Worm (Caenorhabditis elegans): ENCODE measurements around the gene zip-11.

DNA sequence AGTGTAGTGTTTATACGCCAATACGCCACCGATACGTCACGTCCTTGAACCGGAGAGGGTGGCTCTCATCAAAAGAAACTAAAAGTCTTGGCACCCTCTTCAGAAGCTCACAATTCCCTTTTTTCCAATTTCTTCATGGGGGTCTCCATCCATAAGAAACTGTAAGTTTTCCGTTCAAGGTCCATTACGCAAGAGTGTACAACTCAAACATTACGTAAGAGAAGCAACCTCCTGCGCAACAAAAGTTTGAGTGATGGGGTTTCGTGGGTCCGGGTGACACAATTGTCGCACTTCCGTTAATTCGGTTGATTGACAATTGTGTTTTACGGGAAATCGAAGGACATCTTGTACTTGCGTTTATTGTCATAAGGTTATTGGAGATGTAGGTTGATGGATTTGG lies 32.3 kb upstream of the zip-11 start:
- no peak for TF ChIP-seq lin-35 (GFP tag; optimal IDR thresholded peaks at IDR 0.05)
- TF ChIP-seq fkh-4 (tag; optimal IDR thresholded peaks at IDR 0.05; ENCODE audit: borderline replicate concordance), result no peak
- TF ChIP-seq nhr-28 (tag; optimal IDR thresholded peaks at IDR 0.05), result no peak
- TF ChIP-seq ces-1 (GFP tag; optimal IDR thresholded peaks at IDR 0.05), result no peak

Measured in whole organism, L1 larva.